In genomic region chrII:2997828-2998441, ce11 we compare ENCODE assay signal across 3 worm cellular contexts.
TF ChIP-seq lines count a peak whose summit lies in the region.

No protein-coding gene starts in this region.

TF ChIP-seq in whole organism, L4 larva, 104 proteins besides CTCF, POLR2A, EP300 and RAD21:
- no peak for TF ChIP-seq F44E2.7 (GFP tag; IDR thresholded peaks at IDR 0.05; lab: Robert Waterston, UW)
- TF ChIP-seq duxl-1 (tag; optimal IDR thresholded peaks at IDR 0.05; lab: Kevin White, UChicago; ENCODE audit: poor library complexity), result peak; percentile 16
TF ChIP-seq in whole organism, L4 larva: peak in this region for 1.

TF ChIP-seq in whole organism, mixed stage, embryonic, 35 proteins besides CTCF, POLR2A, EP300 and RAD21:
- TF ChIP-seq zip-8 (tag; optimal IDR thresholded peaks at IDR 0.05; lab: Kevin White, UChicago) (peak; percentile 100), mep-1 (tag; optimal IDR thresholded peaks at IDR 0.05; lab: Kevin White, UChicago) (no peak)
TF ChIP-seq in whole organism, mixed stage, embryonic: peak in this region for 1.

TF ChIP-seq in whole organism, young adult, 124 proteins besides CTCF, POLR2A, EP300 and RAD21:
- TF ChIP-seq lin-54 (GFP tag; optimal IDR thresholded peaks at IDR 0.05; lab: Kevin White, UChicago) (no peak), atf-7 (tag; optimal IDR thresholded peaks at IDR 0.05; lab: Kevin White, UChicago) (peak; percentile 94), zfh-2 (GFP tag; conservative IDR thresholded peaks at IDR 0.05; lab: Robert Waterston, UW) (no peak), ceh-58 (GFP tag; IDR thresholded peaks at IDR 0.05; lab: Robert Waterston, UW) (no peak)
